Fruit fly (Drosophila melanogaster) whole organism, prepupa: ENCODE results near the gene CG2938.

Experiments
- CG10631 ChIP-seq: fragments of 200-800 bp; sonication (Bioruptor generic); optimal IDR thresholded peaks from 2 replicates; lab custom pipeline; 2016; ENCODE audit warnings: missing biosample characterization, missing genetic modification characterization
- CG10669 ChIP-seq: fragments of 200-800 bp; sonication (Bioruptor generic); optimal IDR thresholded peaks from 3 replicates; lab custom pipeline; 2018; ENCODE audit warnings: missing biosample characterization, mild to moderate bottlenecking, missing genetic modification characterization, moderate library complexity
- CG11294 ChIP-seq: fragments of 200-800 bp; sonication (Bioruptor generic); IDR thresholded peaks from 2 replicates; pipeline ENCODE4 v1.3.6; 2022; ENCODE audit warnings: missing biosample characterization, missing genetic modification characterization
- CG11902 ChIP-seq: fragments of 200-800 bp; sonication (Bioruptor generic); optimal IDR thresholded peaks from 3 replicates; lab custom pipeline; 2016; ENCODE audit warnings: missing biosample characterization, missing genetic modification characterization
- CG1621 ChIP-seq: fragments of 200-800 bp; sonication (Bioruptor generic); optimal IDR thresholded peaks from 3 replicates; lab custom pipeline; 2018; ENCODE audit warnings: missing biosample characterization, mild to moderate bottlenecking, missing genetic modification characterization
- CG3032 ChIP-seq: fragments of 200-800 bp; optimal IDR thresholded peaks from 2 replicates; lab custom pipeline; 2019; ENCODE audit warnings: missing biosample characterization, mild to moderate bottlenecking, missing genetic modification characterization, moderate library complexity
- CG31627 ChIP-seq: fragments of 200-800 bp; sonication (Bioruptor generic); optimal IDR thresholded peaks from 3 replicates; lab custom pipeline; 2016; ENCODE audit warnings: missing biosample characterization, missing genetic modification characterization
- CG34406 ChIP-seq: fragments of 200-800 bp; sonication (Bioruptor generic); optimal IDR thresholded peaks from 3 replicates; lab custom pipeline; 2016; ENCODE audit warnings: missing biosample characterization, missing genetic modification characterization
- CG3919 ChIP-seq: fragments of 200-800 bp; sonication (Bioruptor generic); optimal IDR thresholded peaks from 3 replicates; lab custom pipeline; 2016; ENCODE audit warnings: missing biosample characterization, missing genetic modification characterization
- CG4318 ChIP-seq: fragments of 200-800 bp; sonication (Bioruptor generic); optimal IDR thresholded peaks from 3 replicates; lab custom pipeline; 2017; ENCODE audit warnings: missing biosample characterization, mild to moderate bottlenecking, missing genetic modification characterization
- CG6163 ChIP-seq: fragments of 200-800 bp; sonication (Bioruptor generic); IDR thresholded peaks from 3 replicates; pipeline ENCODE4 v1.3.6; 2022; ENCODE audit warnings: missing biosample characterization, missing genetic modification characterization
- CG6808 ChIP-seq: fragments of 200-800 bp; sonication (Bioruptor generic); optimal IDR thresholded peaks from 3 replicates; lab custom pipeline; 2017; ENCODE audit warnings: missing biosample characterization, missing genetic modification characterization, mild to moderate bottlenecking, moderate library complexity, missing genetic modification reagents
- CG8119 ChIP-seq: fragments of 200-800 bp; sonication (Bioruptor generic); IDR thresholded peaks from 3 replicates; pipeline ENCODE4 v1.3.6; 2022; ENCODE audit warnings: missing biosample characterization, missing genetic modification characterization
- CG8319 ChIP-seq: fragments of 200-800 bp; sonication (Bioruptor generic); optimal IDR thresholded peaks from 3 replicates; lab custom pipeline; 2016; ENCODE audit warnings: missing biosample characterization, missing genetic modification characterization
- CG9139 ChIP-seq: fragments of 200-800 bp; sonication (Bioruptor generic); optimal IDR thresholded peaks from 3 replicates; lab custom pipeline; 2017; ENCODE audit warnings: missing biosample characterization, mild to moderate bottlenecking, missing genetic modification characterization
- Eip78C ChIP-seq: fragments of 200-800 bp; sonication (Bioruptor generic); peaks from one replicate; lab custom pipeline; 2016; ENCODE audit warnings: missing biosample characterization, missing genetic modification characterization
- Eip93F ChIP-seq: fragments of 200-800 bp; sonication (Bioruptor generic); optimal IDR thresholded peaks from 2 replicates; lab custom pipeline; 2016; ENCODE audit warnings: missing biosample characterization, mild to moderate bottlenecking, missing genetic modification characterization
- Hr4 ChIP-seq: fragments of 200-800 bp; sonication (Bioruptor generic); optimal IDR thresholded peaks from 3 replicates; lab custom pipeline; 2016; ENCODE audit warnings: missing biosample characterization, missing genetic modification characterization
- Lpt ChIP-seq: fragments of 200-800 bp; sonication (Bioruptor generic); optimal IDR thresholded peaks from 3 replicates; lab custom pipeline; 2016; ENCODE audit warnings: missing biosample characterization, missing genetic modification characterization
- OdsH ChIP-seq: fragments of 200-800 bp; sonication (Bioruptor generic); optimal IDR thresholded peaks from 3 replicates; lab custom pipeline; 2016; ENCODE audit warnings: missing biosample characterization, missing genetic modification characterization
- Smox ChIP-seq: fragments of 200-800 bp; sonication (Bioruptor generic); optimal IDR thresholded peaks from 3 replicates; lab custom pipeline; 2016; ENCODE audit warnings: missing biosample characterization, missing genetic modification characterization
- Sox102F ChIP-seq: fragments of 200-800 bp; sonication (Bioruptor generic); optimal IDR thresholded peaks from 2 replicates; lab custom pipeline; 2016; ENCODE audit warnings: missing biosample characterization, mild to moderate bottlenecking, missing genetic modification characterization
- Sox15 ChIP-seq: fragments of 200-800 bp; sonication (Bioruptor generic); optimal IDR thresholded peaks from 3 replicates; lab custom pipeline; 2016; ENCODE audit warnings: missing biosample characterization, missing genetic modification characterization
- acj6 ChIP-seq: fragments of 200-800 bp; sonication (Bioruptor generic); optimal IDR thresholded peaks from 3 replicates; lab custom pipeline; 2016; ENCODE audit warnings: missing biosample characterization, missing genetic modification characterization
- cyc ChIP-seq: fragments of 200-800 bp; sonication (Bioruptor generic); optimal IDR thresholded peaks from 3 replicates; lab custom pipeline; 2016; ENCODE audit warnings: missing biosample characterization, missing genetic modification characterization
- eg ChIP-seq: fragments of 200-800 bp; sonication (Bioruptor generic); IDR thresholded peaks from 3 replicates; pipeline ENCODE4 v1.3.6; 2022; ENCODE audit warnings: missing biosample characterization, missing genetic modification characterization
- esn ChIP-seq: fragments of 200-800 bp; sonication (Bioruptor generic); optimal IDR thresholded peaks from 2 replicates; lab custom pipeline; 2016; ENCODE audit warnings: missing biosample characterization, mild to moderate bottlenecking, missing genetic modification characterization, moderate library complexity
- fd59A ChIP-seq: fragments of 200-800 bp; sonication (Bioruptor generic); optimal IDR thresholded peaks from 2 replicates; lab custom pipeline; 2017; ENCODE audit warnings: missing biosample characterization, mild to moderate bottlenecking, missing genetic modification characterization, missing genetic modification reagents
- fd85E ChIP-seq: fragments of 200-800 bp; sonication (Bioruptor generic); optimal IDR thresholded peaks from 3 replicates; lab custom pipeline; 2016; ENCODE audit warnings: missing biosample characterization, missing genetic modification characterization
- svp ChIP-seq: fragments of 200-800 bp; sonication (Bioruptor generic); peaks from one replicate; lab custom pipeline; 2016; ENCODE audit warnings: missing biosample characterization, missing genetic modification characterization
- topi ChIP-seq: fragments of 200-800 bp; sonication (Bioruptor generic); optimal IDR thresholded peaks from 3 replicates; lab custom pipeline; 2016; ENCODE audit warnings: missing biosample characterization, missing genetic modification characterization

The CG2938 gene

dm6 chrX:3931669-3932068, 4.6 kb downstream of the CG2938 start (continued):
- TF ChIP-seq CG11294 (GFP tag; lab: Robert Waterston, UW) (peak; percentile 41; the same call in 1 of the 2 replicates), eg (GFP tag; lab: Robert Waterston, UW) (peak; percentile 70), CG3032 (peak; percentile 54), CG6808 (peak; percentile 34), CG3919 (GFP tag; lab: Kevin White, UChicago) (peak; percentile 71), fd59A (GFP tag; lab: Kevin White, UChicago) (peak; percentile 44), Smox (GFP tag; lab: Kevin White, UChicago) (no peak), Sox102F (GFP tag; lab: Kevin White, UChicago) (peak; percentile 27), CG10669 (peak; percentile 51), fd85E (no peak), CG11902 (GFP tag; lab: Kevin White, UChicago) (no peak), OdsH (GFP tag; lab: Kevin White, UChicago) (peak; percentile 45), CG1621 (tag; lab: Kevin White, UChicago) (peak; percentile 56), CG9139 (peak; percentile 0)

- peak; percentile 19 for TF ChIP-seq Eip78C (GFP tag; lab: Kevin White, UChicago)
- no peak for TF ChIP-seq OdsH (GFP tag; lab: Kevin White, UChicago)
Observed at dm6 chrX:3930528-3931251, 5.6 kb downstream of the CG2938 start, which contains the start of gene CG42541. Gene CG42541 (minus strand): TSS chrX:3930578.

dm6 chrX:3928520-3928919, 7.7 kb downstream of the CG2938 start:
- peak; percentile 28 for TF ChIP-seq Eip78C (GFP tag; lab: Kevin White, UChicago)
- no peak for TF ChIP-seq Eip93F (GFP tag; lab: Kevin White, UChicago)
- peak; percentile 6 for TF ChIP-seq Hr4 (GFP tag; lab: Kevin White, UChicago)
- TF ChIP-seq Sox102F (GFP tag; lab: Kevin White, UChicago): no peak
- TF ChIP-seq CG34406 (GFP tag; lab: Kevin White, UChicago): no peak
- TF ChIP-seq Sox15 (GFP tag; lab: Kevin White, UChicago): no peak
- no peak for TF ChIP-seq fd85E
- TF ChIP-seq CG6163 (GFP tag; lab: Robert Waterston, UW): 0 out of 3 replicates have a peak, but pooled peaks have one; percentile 24
- TF ChIP-seq CG1621 (tag; lab: Kevin White, UChicago): no peak
- TF ChIP-seq CG10669: peak; percentile 14
- no peak for TF ChIP-seq CG8319 (GFP tag; lab: Kevin White, UChicago)
- 0 out of 3 replicates have a peak, but pooled peaks have one; percentile 36 for TF ChIP-seq eg (GFP tag; lab: Robert Waterston, UW)
- no peak for TF ChIP-seq CG10631 (GFP tag; lab: Kevin White, UChicago)
- no peak for TF ChIP-seq topi (GFP tag; lab: Kevin White, UChicago)
- TF ChIP-seq CG8119 (GFP tag; lab: Robert Waterston, UW): 0 out of 3 replicates have a peak, but pooled peaks have one; percentile 14
- no peak for TF ChIP-seq acj6 (GFP tag; lab: Kevin White, UChicago)
- TF ChIP-seq, all 60 proteins: peak for 6

- no peak for TF ChIP-seq Sox15 (GFP tag; lab: Kevin White, UChicago)
- TF ChIP-seq cyc: no peak
- no peak for TF ChIP-seq svp (GFP tag; lab: Kevin White, UChicago)
- no peak for TF ChIP-seq CG31627 (GFP tag; lab: Kevin White, UChicago)
Observed at dm6 chrX:3901926-3902325, 34.3 kb downstream of the CG2938 start.

- peak; percentile 28; the same call in 1 of the 3 replicates for TF ChIP-seq eg (GFP tag; lab: Robert Waterston, UW)
- no peak for TF ChIP-seq cyc
- no peak for TF ChIP-seq Lpt
- TF ChIP-seq esn: no peak
- no peak for TF ChIP-seq OdsH (GFP tag; lab: Kevin White, UChicago)
- 0 out of 3 replicates have a peak, but pooled peaks have one; percentile 27 for TF ChIP-seq CG6163 (GFP tag; lab: Robert Waterston, UW)
- TF ChIP-seq CG10631 (GFP tag; lab: Kevin White, UChicago): no peak
- no peak for TF ChIP-seq CG11294 (GFP tag; lab: Robert Waterston, UW)
- no peak for TF ChIP-seq CG4318 (GFP tag; lab: Kevin White, UChicago)
Observed at dm6 chrX:3887606-3888216, 48.6 kb downstream of the CG2938 start.
